Fruit fly (Drosophila melanogaster): Measurements from ENCODE around the gene mRpL1.
A peak's percentile ranks its signal among the peaks of the same experiment; 100 is the strongest.

Gene mRpL1

DNA sequence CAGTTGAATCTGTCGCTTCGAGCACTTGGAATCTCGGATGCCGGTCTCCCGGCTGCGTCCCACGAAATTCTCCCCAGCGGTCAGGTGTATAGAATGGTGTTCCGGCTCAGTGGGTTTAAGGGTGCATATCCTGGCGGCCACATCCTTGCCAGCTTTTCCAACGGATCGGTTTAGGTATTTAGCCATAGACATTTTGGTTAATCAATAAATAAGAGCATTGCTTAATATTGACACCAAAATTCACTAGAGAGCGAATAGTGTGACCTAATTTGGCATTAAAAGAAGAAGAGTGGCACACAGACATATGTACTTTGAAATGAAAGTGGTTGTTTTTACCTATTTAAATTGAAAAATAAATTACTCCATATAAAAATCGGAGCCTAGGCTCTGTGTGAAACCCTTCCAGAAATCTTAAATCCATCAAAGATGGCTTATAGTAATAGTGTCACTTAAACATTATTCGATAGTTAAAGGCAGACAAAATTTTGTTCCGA, 42.1 kb downstream of the mRpL1 start, which contains the start of the genes PNKP and COX7AL (continued):
- TF ChIP-seq TFAM (GFP tag; optimal IDR thresholded peaks at IDR 0.05): no peak
- TF ChIP-seq Dp (GFP tag; optimal IDR thresholded peaks at IDR 0.05): peak; percentile 58
- TF ChIP-seq gsb (GFP tag; IDR thresholded peaks at IDR 0.05): no peak
- no peak for TF ChIP-seq phol (tag; optimal IDR thresholded peaks at IDR 0.05)
- no peak for TF ChIP-seq dmrt99B (tag; optimal IDR thresholded peaks at IDR 0.05)
- TF ChIP-seq CG18764 (GFP tag; optimal IDR thresholded peaks at IDR 0.05): no peak
- TF ChIP-seq CG13287 (GFP tag; IDR thresholded peaks at IDR 0.05; ENCODE audit: partially characterized antibody): 0 out of 2 replicates have a peak, but pooled peaks have one; percentile 19
- no peak for TF ChIP-seq NC2α (GFP tag; optimal IDR thresholded peaks at IDR 0.05)
- no peak for TF ChIP-seq bsh (GFP tag; optimal IDR thresholded peaks at IDR 0.05)
- TF ChIP-seq CG4617 (GFP tag; optimal IDR thresholded peaks at IDR 0.05; ENCODE audit: borderline replicate concordance): peak; percentile 24
- TF ChIP-seq CG17385 (GFP tag; optimal IDR thresholded peaks at IDR 0.05): peak; percentile 92
- no peak for TF ChIP-seq CG6175 (GFP tag; IDR thresholded peaks at IDR 0.05)
- peak; percentile 13 for TF ChIP-seq HmgZ (tag; optimal IDR thresholded peaks at IDR 0.05)
- TF ChIP-seq esg (GFP tag; conservative IDR thresholded peaks at IDR 0.05): no peak
- no peak for TF ChIP-seq grn (GFP tag; optimal IDR thresholded peaks at IDR 0.05)
- TF ChIP-seq row (GFP tag; IDR thresholded peaks at IDR 0.05): peak; percentile 42; the same call in 2 of the 3 replicates
- peak; percentile 71 for TF ChIP-seq E2f2 (GFP tag; IDR thresholded peaks at IDR 0.05)
- no peak for TF ChIP-seq CG14965 (GFP tag; optimal IDR thresholded peaks at IDR 0.05; ENCODE audit: borderline replicate concordance)
- no peak for TF ChIP-seq CG16863 (GFP tag; optimal IDR thresholded peaks at IDR 0.05)
- no peak for TF ChIP-seq bcd (GFP tag; optimal IDR thresholded peaks at IDR 0.05)
- TF ChIP-seq pb (GFP tag; optimal IDR thresholded peaks at IDR 0.05): no peak
- TF ChIP-seq aop (GFP tag; IDR thresholded peaks at IDR 0.05): no peak
- TF ChIP-seq Dad (GFP tag; optimal IDR thresholded peaks at IDR 0.05): no peak
- no peak for TF ChIP-seq sc (optimal IDR thresholded peaks at IDR 0.05)
- no peak for TF ChIP-seq sc (GFP tag; optimal IDR thresholded peaks at IDR 0.05)
- no peak for TF ChIP-seq CG32532 (GFP tag; IDR thresholded peaks at IDR 0.05)
- TF ChIP-seq Ptx1 (GFP tag; IDR thresholded peaks at IDR 0.05): no peak

DNA sequence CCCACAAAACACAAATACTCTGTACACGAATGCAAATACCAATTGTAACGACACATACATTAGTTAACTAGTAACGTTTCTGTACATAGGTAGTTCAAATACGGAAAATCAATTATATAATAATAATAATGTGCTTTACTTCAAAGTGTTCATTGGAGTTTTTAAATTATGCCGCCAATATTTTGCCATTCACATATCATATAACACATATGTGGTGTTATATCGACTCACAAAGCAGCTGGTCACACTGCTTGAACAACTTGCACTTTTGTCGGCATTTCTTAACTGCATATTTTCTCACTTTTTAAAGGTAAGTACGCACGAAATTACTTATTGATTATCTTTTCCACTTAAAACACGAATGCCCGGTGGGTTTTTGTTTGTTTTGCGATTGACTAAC, 42.9 kb downstream of the mRpL1 start, which contains the start of gene DppIII:
DppIII (plus strand) TSS at position 227 of the 400 bp plus-strand sequence.
- peak; percentile 7 for TF ChIP-seq CG9797 (GFP tag; optimal IDR thresholded peaks at IDR 0.05)
- no peak for TF ChIP-seq Ets65A (GFP tag)
- TF ChIP-seq stwl (tag; optimal IDR thresholded peaks at IDR 0.05): peak; percentile 35
- TF ChIP-seq MESR4 (GFP tag; optimal IDR thresholded peaks at IDR 0.05): peak; percentile 41
- no peak for TF ChIP-seq salm (tag; optimal IDR thresholded peaks at IDR 0.05)
- no peak for TF ChIP-seq CG4617 (GFP tag; optimal IDR thresholded peaks at IDR 0.05; ENCODE audit: borderline replicate concordance)
- TF ChIP-seq Chrac-16 (GFP tag; optimal IDR thresholded peaks at IDR 0.05): no peak
- no peak for TF ChIP-seq CG17612 (GFP tag; IDR thresholded peaks at IDR 0.05)
- TF ChIP-seq CG16863 (GFP tag; optimal IDR thresholded peaks at IDR 0.05): no peak
- TF ChIP-seq Bgb (GFP tag; IDR thresholded peaks at IDR 0.05; ENCODE audit: partially characterized antibody): no peak; the same call in 1 of the 2 replicates
- TF ChIP-seq bbx (GFP tag; IDR thresholded peaks at IDR 0.05; ENCODE audit: partially characterized antibody): no peak
- TF ChIP-seq phol (tag; optimal IDR thresholded peaks at IDR 0.05): peak; percentile 16
- TF ChIP-seq Hr78 (GFP tag; optimal IDR thresholded peaks at IDR 0.05): no peak
- no peak for TF ChIP-seq CG31441 (GFP tag; IDR thresholded peaks at IDR 0.05)
- TF ChIP-seq sna (GFP tag; IDR thresholded peaks at IDR 0.05; ENCODE audit: partially characterized antibody): no peak
- TF ChIP-seq row (GFP tag; IDR thresholded peaks at IDR 0.05): no peak
- no peak for TF ChIP-seq CG14667 (GFP tag; IDR thresholded peaks at IDR 0.05)
- TF ChIP-seq odd (GFP tag; optimal IDR thresholded peaks at IDR 0.05): no peak
- TF ChIP-seq CG18476 (GFP tag; optimal IDR thresholded peaks at IDR 0.05): no peak
- TF ChIP-seq ewg (GFP tag; optimal IDR thresholded peaks at IDR 0.05): no peak
- TF ChIP-seq CG7963 (GFP tag; IDR thresholded peaks at IDR 0.05; ENCODE audit: partially characterized antibody): no peak
- 0 out of 4 replicates have a peak, but pooled peaks have one; percentile 44 for TF ChIP-seq chinmo (GFP tag; IDR thresholded peaks at IDR 0.05; ENCODE audit: partially characterized antibody)
- TF ChIP-seq CG13123 (GFP tag; optimal IDR thresholded peaks at IDR 0.05): no peak
- TF ChIP-seq Hmx (GFP tag; optimal IDR thresholded peaks at IDR 0.05): no peak
- TF ChIP-seq Blimp-1 (GFP tag; optimal IDR thresholded peaks at IDR 0.05): peak; percentile 78
- TF ChIP-seq fd64A (GFP tag; optimal IDR thresholded peaks at IDR 0.05): no peak
- no peak for TF ChIP-seq H2.0 (GFP tag; IDR thresholded peaks at IDR 0.05)
